Fruit fly (Drosophila melanogaster): Measurements from ENCODE around the gene Pgant5.

The Pgant5 gene

dm6 chr2L:5095350-5095962 is 2.1 kb upstream of the Pgant5 start (continued):
- TF ChIP-seq CG32767 (GFP tag; IDR thresholded peaks at IDR 0.05) = no peak
- peak; percentile 70 for TF ChIP-seq run (tag; optimal IDR thresholded peaks at IDR 0.05)
- TF ChIP-seq Nf-YC (tag; optimal IDR thresholded peaks at IDR 0.05) = peak; percentile 8
- peak; percentile 59 for TF ChIP-seq CG13296 (GFP tag; optimal IDR thresholded peaks at IDR 0.05)
- no peak for TF ChIP-seq Antp (GFP tag; optimal IDR thresholded peaks at IDR 0.05)
- TF ChIP-seq CG10321 (GFP tag; IDR thresholded peaks at IDR 0.05) = no peak
- TF ChIP-seq chinmo (GFP tag; IDR thresholded peaks at IDR 0.05; ENCODE audit: partially characterized antibody) = peak; percentile 91; the same call in 3 of the 4 replicates
- no peak for TF ChIP-seq Xbp1 (GFP tag; optimal IDR thresholded peaks at IDR 0.05)
- peak; percentile 71 for TF ChIP-seq cwo (GFP tag; optimal IDR thresholded peaks at IDR 0.05)
- TF ChIP-seq CG2120 (GFP tag; optimal IDR thresholded peaks at IDR 0.05) = no peak
- TF ChIP-seq schlank (tag; optimal IDR thresholded peaks at IDR 0.05) = no peak
- no peak for TF ChIP-seq NC2β (GFP tag; optimal IDR thresholded peaks at IDR 0.05)
- no peak for TF ChIP-seq CG1024 (GFP tag; IDR thresholded peaks at IDR 0.05)
- no peak for TF ChIP-seq CG8290 (GFP tag; optimal IDR thresholded peaks at IDR 0.05)
- TF ChIP-seq CG8290 (tag; optimal IDR thresholded peaks at IDR 0.05) = peak in 1 of 2 experiments; percentile 46
- peak; percentile 38 for TF ChIP-seq grn (GFP tag; optimal IDR thresholded peaks at IDR 0.05)
- peak; percentile 76 for TF ChIP-seq exex (tag; optimal IDR thresholded peaks at IDR 0.05)
- no peak for TF ChIP-seq Vsx1 (GFP tag; optimal IDR thresholded peaks at IDR 0.05)
- no peak for TF ChIP-seq Dref (GFP tag; IDR thresholded peaks at IDR 0.05)
- peak; percentile 24 for TF ChIP-seq Fer1 (GFP tag; optimal IDR thresholded peaks at IDR 0.05)
- no peak for TF ChIP-seq hkb (optimal IDR thresholded peaks at IDR 0.05)
- no peak for TF ChIP-seq hkb (GFP tag; IDR thresholded peaks at IDR 0.05)
- peak; percentile 83 for TF ChIP-seq CG12769 (tag; optimal IDR thresholded peaks at IDR 0.05)
- no peak for TF ChIP-seq Sox102F (GFP tag; optimal IDR thresholded peaks at IDR 0.05)
- no peak for TF ChIP-seq CG16779 (GFP tag; IDR thresholded peaks at IDR 0.05)
- peak; percentile 23 for TF ChIP-seq PHDP (tag; optimal IDR thresholded peaks at IDR 0.05)
- no peak for TF ChIP-seq tio (GFP tag; optimal IDR thresholded peaks at IDR 0.05)
- no peak for TF ChIP-seq MESR4 (GFP tag; optimal IDR thresholded peaks at IDR 0.05)
- no peak for TF ChIP-seq CG6654 (GFP tag; optimal IDR thresholded peaks at IDR 0.05)
- TF ChIP-seq D19A (tag; optimal IDR thresholded peaks at IDR 0.05) = peak; percentile 5
- TF ChIP-seq sens (GFP tag) = peak; percentile 75
- peak; percentile 69 for TF ChIP-seq sd (tag; optimal IDR thresholded peaks at IDR 0.05)
- no peak for TF ChIP-seq CG15696 (tag; optimal IDR thresholded peaks at IDR 0.05)
- TF ChIP-seq gro (GFP tag; optimal IDR thresholded peaks at IDR 0.05) = peak; percentile 26
- TF ChIP-seq CG34376 (GFP tag; optimal IDR thresholded peaks at IDR 0.05) = peak; percentile 84
- peak; percentile 6 for TF ChIP-seq CrebB (tag; optimal IDR thresholded peaks at IDR 0.05)
- no peak for TF ChIP-seq wek (GFP tag; optimal IDR thresholded peaks at IDR 0.05)
- 0 out of 3 replicates have a peak, but pooled peaks have one; percentile 14 for TF ChIP-seq CG2199 (GFP tag; IDR thresholded peaks at IDR 0.05)
- no peak for TF ChIP-seq knrl (GFP tag; IDR thresholded peaks at IDR 0.05; ENCODE audit: partially characterized antibody)
- no peak for TF ChIP-seq zfh2 (GFP tag; optimal IDR thresholded peaks at IDR 0.05)
- no peak for TF ChIP-seq CG7786 (GFP tag; optimal IDR thresholded peaks at IDR 0.05)
- peak; percentile 26 for TF ChIP-seq Hmr (GFP tag; optimal IDR thresholded peaks at IDR 0.05)
- TF ChIP-seq tup (GFP tag; optimal IDR thresholded peaks at IDR 0.05) = no peak
- peak; percentile 15 for TF ChIP-seq BtbVII (GFP tag; optimal IDR thresholded peaks at IDR 0.05)
- no peak for TF ChIP-seq CG3838 (GFP tag; optimal IDR thresholded peaks at IDR 0.05)
- TF ChIP-seq H2.0 (GFP tag; IDR thresholded peaks at IDR 0.05) = no peak
- TF ChIP-seq CG11560 (tag; IDR thresholded peaks at IDR 0.05) = no peak
- TF ChIP-seq CG2678 (tag; optimal IDR thresholded peaks at IDR 0.05) = peak; percentile 51
- TF ChIP-seq Gug (GFP tag; IDR thresholded peaks at IDR 0.05) = no peak
- TF ChIP-seq lbe (GFP tag; optimal IDR thresholded peaks at IDR 0.05) = peak; percentile 8
- no peak for TF ChIP-seq aop (GFP tag; IDR thresholded peaks at IDR 0.05)
